Fruit fly (Drosophila melanogaster) whole organism, larva: ENCODE results near the gene CG3739.

Experiments used
- noc ChIP-seq: fragments of 200-800 bp; sonication (Bioruptor generic); optimal IDR thresholded peaks from 3 replicates; lab custom pipeline; 2019; ENCODE audit warnings: missing biosample characterization, mild to moderate bottlenecking, missing genetic modification characterization, moderate library complexity

CG3739 gene

dm6 chr3R:19393060-19393459, at the start of gene CG3739:
TSS of gene CG3739 (plus strand) at chr3R:19393360.
- no peak for TF ChIP-seq noc (tag; lab: Kevin White, UChicago)

dm6 chr3R:19343534-19344325, 49.4 kb upstream of the CG3739 start:
- no peak for TF ChIP-seq noc (tag; lab: Kevin White, UChicago)

- no peak for TF ChIP-seq noc (tag; lab: Kevin White, UChicago)
Measured at dm6 chr3R:19345214-19345613, 47.9 kb upstream of the CG3739 start.

- TF ChIP-seq noc (tag; lab: Kevin White, UChicago): no peak
Measured at dm6 chr3R:19346532-19346931, 46.6 kb upstream of the CG3739 start.

- no peak for TF ChIP-seq noc (tag; lab: Kevin White, UChicago)
Measured at dm6 chr3R:19347678-19348077, 45.5 kb upstream of the CG3739 start.

- no peak for TF ChIP-seq noc (tag; lab: Kevin White, UChicago)
Measured at dm6 chr3R:19350375-19350943, 42.7 kb upstream of the CG3739 start.

- no peak for TF ChIP-seq noc (tag; lab: Kevin White, UChicago)
Measured at dm6 chr3R:19352121-19352520, 41.0 kb upstream of the CG3739 start.

dm6 chr3R:19353751-19354150, 39.4 kb upstream of the CG3739 start, which contains the start of gene CG43203:
TSS of gene CG43203 (plus strand) at chr3R:19354051.
- TF ChIP-seq noc (tag; lab: Kevin White, UChicago): no peak

dm6 chr3R:19362879-19363278, 30.3 kb upstream of the CG3739 start:
- no peak for TF ChIP-seq noc (tag; lab: Kevin White, UChicago)

dm6 chr3R:19369060-19369459, 24.1 kb upstream of the CG3739 start:
- no peak for TF ChIP-seq noc (tag; lab: Kevin White, UChicago)

dm6 chr3R:19370693-19371092, 22.5 kb upstream of the CG3739 start:
- no peak for TF ChIP-seq noc (tag; lab: Kevin White, UChicago)

dm6 chr3R:19374689-19375088, 18.5 kb upstream of the CG3739 start, which contains the start of gene CG3581:
TSS of gene CG3581 (minus strand) at chr3R:19374789.
- no peak for TF ChIP-seq noc (tag; lab: Kevin White, UChicago)

dm6 chr3R:19375923-19376322, 17.2 kb upstream of the CG3739 start, which contains the start of gene CG31404:
TSS of gene CG31404 (minus strand) at chr3R:19376023.
- no peak for TF ChIP-seq noc (tag; lab: Kevin White, UChicago)

dm6 chr3R:19377125-19377524, 16.0 kb upstream of the CG3739 start, which contains the start of gene CG31245:
TSS of gene CG31245 (minus strand) at chr3R:19377225.
- no peak for TF ChIP-seq noc (tag; lab: Kevin White, UChicago)

- TF ChIP-seq noc (tag; lab: Kevin White, UChicago): no peak
Measured at dm6 chr3R:19383298-19383697, 9.9 kb upstream of the CG3739 start.

dm6 chr3R:19387608-19388007, 5.6 kb upstream of the CG3739 start, which contains the start of gene CG3734:
TSS of gene CG3734 (plus strand) at chr3R:19387861.
- peak; percentile 59 for TF ChIP-seq noc (tag; lab: Kevin White, UChicago)

dm6 chr3R:19389919-19390318, 3.2 kb upstream of the CG3739 start, which contains the start of gene CG18493:
TSS of gene CG18493 (plus strand) at chr3R:19390270.
- TF ChIP-seq noc (tag; lab: Kevin White, UChicago): peak; percentile 78
